Worm (Caenorhabditis elegans): Measurements from ENCODE around the gene mfsd-11.

Gene mfsd-11

DNA sequence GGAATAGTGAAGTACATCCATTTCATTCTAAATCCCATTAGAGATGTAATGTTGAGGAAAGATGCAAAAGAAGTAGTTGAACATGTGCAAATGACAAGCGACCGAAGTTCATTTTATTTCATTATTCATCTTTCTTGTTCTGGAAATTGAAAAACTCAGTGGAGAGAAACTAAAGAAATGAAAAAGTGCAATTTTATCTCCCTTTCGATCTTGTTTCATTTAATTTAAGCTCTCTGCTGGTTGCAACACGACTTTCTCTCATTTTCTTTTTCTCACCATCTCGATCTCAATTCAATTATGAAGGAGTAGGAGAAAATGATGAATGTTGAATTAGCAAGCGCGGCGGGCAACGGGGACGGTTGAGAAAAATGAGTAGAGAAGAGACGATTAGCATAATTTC, 30.5 kb upstream of the mfsd-11 start:
- TF ChIP-seq grh-1 (GFP tag; IDR thresholded peaks at IDR 0.05) = no peak
- TF ChIP-seq C16A3.4 (tag; optimal IDR thresholded peaks at IDR 0.05) = no peak
- no peak for TF ChIP-seq snpc-4 (tag; optimal IDR thresholded peaks at IDR 0.05)
- TF ChIP-seq ces-1 (GFP tag; optimal IDR thresholded peaks at IDR 0.05) = peak; percentile 7
- peak; percentile 70 for TF ChIP-seq blmp-1 (tag; optimal IDR thresholded peaks at IDR 0.05)
- no peak for TF ChIP-seq jun-1 (tag; optimal IDR thresholded peaks at IDR 0.05)
- no peak for TF ChIP-seq C34B4.2 (tag; optimal IDR thresholded peaks at IDR 0.05)
- peak; percentile 1 for TF ChIP-seq dsc-1 (tag; optimal IDR thresholded peaks at IDR 0.05)
- TF ChIP-seq lin-39 (tag; optimal IDR thresholded peaks at IDR 0.05) = no peak
- TF ChIP-seq swsn-7 (tag; optimal IDR thresholded peaks at IDR 0.05) = peak; percentile 23
- no peak for TF ChIP-seq rnt-1 (tag; optimal IDR thresholded peaks at IDR 0.05)
- peak; percentile 23 for TF ChIP-seq nhr-71 (tag; optimal IDR thresholded peaks at IDR 0.05)
- TF ChIP-seq lsy-2 (tag; optimal IDR thresholded peaks at IDR 0.05) = peak in 1 of 2 experiments; percentile 33
- peak; percentile 45 for TF ChIP-seq mep-1 (tag; optimal IDR thresholded peaks at IDR 0.05)
- TF ChIP-seq nhr-47 (tag; optimal IDR thresholded peaks at IDR 0.05) = peak; percentile 2
- TF ChIP-seq lin-14 (GFP tag; optimal IDR thresholded peaks at IDR 0.05) = peak; percentile 74
- peak; percentile 28 for TF ChIP-seq tbx-2 (tag; optimal IDR thresholded peaks at IDR 0.05)
- no peak for TF ChIP-seq nhr-19 (GFP tag; conservative IDR thresholded peaks at IDR 0.05)
- TF ChIP-seq lir-3 (tag; optimal IDR thresholded peaks at IDR 0.05; ENCODE audit: poor library complexity) = peak; percentile 3
- TF ChIP-seq lin-15B (tag; optimal IDR thresholded peaks at IDR 0.05) = no peak
- no peak for TF ChIP-seq tlp-1 (tag; optimal IDR thresholded peaks at IDR 0.05)

- no peak for TF ChIP-seq aly-2 (tag; optimal IDR thresholded peaks at IDR 0.05)
- no peak for TF ChIP-seq alr-1 (tag; optimal IDR thresholded peaks at IDR 0.05; ENCODE audit: borderline replicate concordance)
- TF ChIP-seq lsy-2 (tag; optimal IDR thresholded peaks at IDR 0.05) = peak in 1 of 2 experiments; percentile 2
- no peak for TF ChIP-seq elt-3 (tag; optimal IDR thresholded peaks at IDR 0.05)
- TF ChIP-seq nhr-71 (tag; optimal IDR thresholded peaks at IDR 0.05) = peak; percentile 14
- no peak for TF ChIP-seq sptf-1 (tag; optimal IDR thresholded peaks at IDR 0.05)
- peak; percentile 76 for TF ChIP-seq fkh-4 (tag; optimal IDR thresholded peaks at IDR 0.05; ENCODE audit: borderline replicate concordance)
- no peak for TF ChIP-seq zip-4 (GFP tag; optimal IDR thresholded peaks at IDR 0.05)
- TF ChIP-seq nhr-84 (tag; optimal IDR thresholded peaks at IDR 0.05) = no peak
- TF ChIP-seq snu-23 (GFP tag; optimal IDR thresholded peaks at IDR 0.05) = no peak
- no peak for TF ChIP-seq pax-3 (tag; optimal IDR thresholded peaks at IDR 0.05)
- TF ChIP-seq rnt-1 (tag; optimal IDR thresholded peaks at IDR 0.05) = peak; percentile 24
- TF ChIP-seq ztf-11 (tag; optimal IDR thresholded peaks at IDR 0.05) = peak in 1 of 2 experiments; percentile 65
- no peak for TF ChIP-seq nhr-12 (tag; optimal IDR thresholded peaks at IDR 0.05)
- TF ChIP-seq nhr-237 (tag; optimal IDR thresholded peaks at IDR 0.05) = no peak
- no peak for TF ChIP-seq sox-4 (tag; optimal IDR thresholded peaks at IDR 0.05)
- no peak for TF ChIP-seq fkh-10 (GFP tag; optimal IDR thresholded peaks at IDR 0.05)
- no peak for TF ChIP-seq pqm-1 (tag; optimal IDR thresholded peaks at IDR 0.05)
- peak; percentile 29 for TF ChIP-seq blmp-1 (tag; optimal IDR thresholded peaks at IDR 0.05)
- TF ChIP-seq lin-14 (GFP tag; optimal IDR thresholded peaks at IDR 0.05) = peak; percentile 58
- TF ChIP-seq lin-39 (tag; optimal IDR thresholded peaks at IDR 0.05) = no peak
- no peak for TF ChIP-seq ceh-88 (GFP tag; IDR thresholded peaks at IDR 0.05)
- TF ChIP-seq nhr-20 (tag; optimal IDR thresholded peaks at IDR 0.05) = no peak
- TF ChIP-seq grh-1 (GFP tag; IDR thresholded peaks at IDR 0.05) = no peak
- TF ChIP-seq nhr-90 (tag; optimal IDR thresholded peaks at IDR 0.05; ENCODE audit: poor library complexity) = no peak
- no peak for TF ChIP-seq nhr-11 (tag; optimal IDR thresholded peaks at IDR 0.05)
- TF ChIP-seq nhr-77 (tag; optimal IDR thresholded peaks at IDR 0.05) = no peak
- peak; percentile 12 for TF ChIP-seq unc-86 (tag; optimal IDR thresholded peaks at IDR 0.05)
- no peak for TF ChIP-seq mef-2 (tag; optimal IDR thresholded peaks at IDR 0.05)
- TF ChIP-seq ztf-4 (tag; optimal IDR thresholded peaks at IDR 0.05) = no peak
- TF ChIP-seq efl-1 (optimal IDR thresholded peaks at IDR 0.05) = no peak
- peak in 1 of 2 experiments; percentile 50 for TF ChIP-seq efl-1 (GFP tag; optimal IDR thresholded peaks at IDR 0.05 in 1 of 2)
- TF ChIP-seq mdl-1 (tag; optimal IDR thresholded peaks at IDR 0.05) = no peak
- peak; percentile 96 for TF ChIP-seq dsc-1 (tag; optimal IDR thresholded peaks at IDR 0.05)
- no peak for TF ChIP-seq fkh-8 (tag; optimal IDR thresholded peaks at IDR 0.05)
- no peak for TF ChIP-seq snpc-4 (tag; optimal IDR thresholded peaks at IDR 0.05)
- no peak for TF ChIP-seq lin-13 (GFP tag; optimal IDR thresholded peaks at IDR 0.05)
Measured at ce11 chrX:12182684-12183477, 29.0 kb upstream of the mfsd-11 start.

Measured in whole organism, L1 larva.